Fruit fly (Drosophila melanogaster) whole organism, embryonic: ENCODE measurements around the gene Phae2.

Source experiments
- Ada2b ChIP-seq: fragments of 200-800 bp; sonication (Bioruptor generic); IDR thresholded peaks from 2 replicates; pipeline ENCODE4 v1.3.6; 2022; ENCODE audit warnings: missing biosample characterization, missing genetic modification characterization
- CG10147 ChIP-seq: fragments of 200-800 bp; sonication (Bioruptor generic); optimal IDR thresholded peaks from 2 replicates; lab custom pipeline; 2019; ENCODE audit warnings: missing biosample characterization, mild to moderate bottlenecking, missing genetic modification characterization, moderate library complexity
- CG10565 ChIP-seq: fragments of 200-800 bp; sonication (Bioruptor generic); optimal IDR thresholded peaks from 3 replicates; lab custom pipeline; 2016; ENCODE audit warnings: missing biosample characterization, mild to moderate bottlenecking, missing genetic modification characterization
- CG10654 ChIP-seq: fragments of 200-800 bp; sonication (Bioruptor generic); optimal IDR thresholded peaks from 2 replicates; lab custom pipeline; 2016; ENCODE audit warnings: missing biosample characterization, missing genetic modification characterization
- CG11247 ChIP-seq: fragments of 200-800 bp; sonication (Bioruptor generic); IDR thresholded peaks from 2 replicates; pipeline ENCODE4 v1.3.6; 2022; ENCODE audit warnings: missing biosample characterization, missing genetic modification characterization
- CG12071 ChIP-seq: fragments of 200-800 bp; sonication (Bioruptor generic); optimal IDR thresholded peaks from 3 replicates; lab custom pipeline; 2018; ENCODE audit warnings: missing biosample characterization, mild to moderate bottlenecking, missing genetic modification characterization
- CG12219 ChIP-seq: fragments of 200-800 bp; sonication (Bioruptor generic); optimal IDR thresholded peaks from 3 replicates; lab custom pipeline; 2018; ENCODE audit warnings: missing biosample characterization, mild to moderate bottlenecking, missing genetic modification characterization
- CG13424 ChIP-seq: fragments of 200-800 bp; sonication (Bioruptor generic); optimal IDR thresholded peaks from 2 replicates; lab custom pipeline; 2019; ENCODE audit warnings: missing biosample characterization, mild to moderate bottlenecking, missing genetic modification characterization, moderate library complexity
- CG14667 ChIP-seq: fragments of 200-800 bp; sonication (Bioruptor generic); IDR thresholded peaks from 2 replicates; pipeline ENCODE4 v1.3.6; 2022; ENCODE audit warnings: missing biosample characterization, missing genetic modification characterization
- CG16813 ChIP-seq: fragments of 200-800 bp; sonication (Bioruptor generic); IDR thresholded peaks from 3 replicates; pipeline ENCODE4 v1.3.6; 2022; ENCODE audit warnings: missing biosample characterization, missing genetic modification characterization; ENCODE audit not compliant: partially characterized antibody
- CG17186 ChIP-seq: fragments of 200-800 bp; sonication (Bioruptor generic); optimal IDR thresholded peaks from 3 replicates; lab custom pipeline; 2017; ENCODE audit warnings: missing biosample characterization, missing genetic modification reagents, missing genetic modification characterization
- CG1832 ChIP-seq: fragments of 200-800 bp; sonication (Bioruptor generic); optimal IDR thresholded peaks from 2 replicates; lab custom pipeline; 2017; ENCODE audit warnings: missing biosample characterization, mild to moderate bottlenecking, missing genetic modification characterization, inconsistent platforms
- CG30020 ChIP-seq: fragments of 200-800 bp; optimal IDR thresholded peaks from 2 replicates; lab custom pipeline; 2019; ENCODE audit warnings: missing biosample characterization, mild to moderate bottlenecking, missing genetic modification characterization, moderate library complexity
- CG31388 ChIP-seq: fragments of 200-800 bp; sonication (Bioruptor generic); optimal IDR thresholded peaks from 2 replicates; lab custom pipeline; 2016; ENCODE audit warnings: missing biosample characterization, missing genetic modification characterization
- CG3163 ChIP-seq: fragments of 200-800 bp; sonication (Bioruptor generic); optimal IDR thresholded peaks from 3 replicates; lab custom pipeline; 2016; ENCODE audit warnings: missing biosample characterization, missing genetic modification characterization
- CG32532 ChIP-seq: fragments of 200-800 bp; sonication (Bioruptor generic); IDR thresholded peaks from 2 replicates; pipeline ENCODE4 v1.3.6; 2022; ENCODE audit warnings: missing biosample characterization, missing genetic modification characterization
- CG4328 ChIP-seq: fragments of 200-800 bp; sonication (Bioruptor generic); optimal IDR thresholded peaks from 3 replicates; lab custom pipeline; 2017; ENCODE audit warnings: missing biosample characterization, missing genetic modification reagents, missing genetic modification characterization
- CG6683 ChIP-seq: fragments of 200-800 bp; sonication (Bioruptor generic); optimal IDR thresholded peaks from 2 replicates; lab custom pipeline; 2017; ENCODE audit warnings: missing biosample characterization, mild to moderate bottlenecking, missing genetic modification characterization, missing genetic modification reagents
- CG7745 ChIP-seq: fragments of 200-800 bp; sonication (Bioruptor generic); optimal IDR thresholded peaks from 2 replicates; lab custom pipeline; 2018; ENCODE audit warnings: missing biosample characterization, mild to moderate bottlenecking, missing genetic modification characterization, moderate library complexity
- CG8281 ChIP-seq: fragments of 200-800 bp; sonication (Bioruptor generic); optimal IDR thresholded peaks from 2 replicates; lab custom pipeline; 2018; ENCODE audit warnings: missing biosample characterization, mild to moderate bottlenecking, missing genetic modification characterization, moderate library complexity
- CoRest ChIP-seq: fragments of 200-800 bp; sonication (Bioruptor generic); optimal IDR thresholded peaks from 3 replicates; lab custom pipeline; 2018; ENCODE audit warnings: missing biosample characterization, mild to moderate bottlenecking, missing genetic modification characterization, moderate library complexity
- Doc3 ChIP-seq: fragments of 200-800 bp; sonication (Bioruptor generic); IDR thresholded peaks from 3 replicates; pipeline ENCODE4 v1.3.6; 2022; ENCODE audit warnings: missing biosample characterization, missing genetic modification characterization; ENCODE audit not compliant: partially characterized antibody
- Dp ChIP-seq: fragments of 200-800 bp; sonication (Bioruptor generic); optimal IDR thresholded peaks from 2 replicates; lab custom pipeline; 2018; ENCODE audit warnings: missing biosample characterization, mild to moderate bottlenecking, missing genetic modification characterization, moderate library complexity
- Fer3 ChIP-seq: fragments of 200-800 bp; sonication (Bioruptor generic); optimal IDR thresholded peaks from 2 replicates; lab custom pipeline; 2018; ENCODE audit warnings: missing biosample characterization, mild to moderate bottlenecking, missing genetic modification characterization, moderate library complexity
- HHEX ChIP-seq: fragments of 200-800 bp; sonication (Bioruptor generic); optimal IDR thresholded peaks from 3 replicates; lab custom pipeline; 2017; ENCODE audit warnings: missing biosample characterization, mild to moderate bottlenecking, missing genetic modification characterization, missing genetic modification reagents
- HLHmδ ChIP-seq: fragments of 200-800 bp; sonication (Bioruptor generic); optimal IDR thresholded peaks from 2 replicates; lab custom pipeline; 2018; ENCODE audit warnings: missing biosample characterization, mild to moderate bottlenecking, missing genetic modification characterization, moderate library complexity
- Med ChIP-seq: fragments of 200-800 bp; sonication (Bioruptor generic); peaks from one replicate; lab custom pipeline; 2016; ENCODE audit warnings: missing biosample characterization, missing genetic modification characterization, mild to moderate bottlenecking, inconsistent platforms, moderate library complexity
- NfI ChIP-seq: fragments of 200-800 bp; sonication (Bioruptor generic); optimal IDR thresholded peaks from 3 replicates; lab custom pipeline; 2018; ENCODE audit warnings: missing biosample characterization, mild to moderate bottlenecking, missing genetic modification characterization, moderate library complexity
- Scr ChIP-seq: fragments of 200-800 bp; sonication (Bioruptor generic); IDR thresholded peaks from 2 replicates; pipeline ENCODE4 v1.3.6; 2022; ENCODE audit warnings: missing biosample characterization, missing genetic modification characterization; ENCODE audit not compliant: partially characterized antibody
- Side ChIP-seq: fragments of 200-800 bp; sonication (Bioruptor generic); optimal IDR thresholded peaks from 2 replicates; lab custom pipeline; 2016; ENCODE audit warnings: missing biosample characterization, missing genetic modification characterization
- Sry-δ ChIP-seq: fragments of 200-800 bp; sonication (Bioruptor generic); optimal IDR thresholded peaks from 2 replicates; lab custom pipeline; 2016; ENCODE audit warnings: missing biosample characterization, missing genetic modification characterization
- Stat92E ChIP-seq, 3 experiments: fragments of >200 bp in 2 of 3; fragments of 200-800 bp in 1 of 3; sonication (Bioruptor generic) in 1 of 3; optimal IDR thresholded peaks; 2 replicates each; lab custom pipeline; 2017 to 2019; ENCODE audit warnings: missing biosample characterization in 3 of 3, missing genetic modification characterization in 3 of 3, mild to moderate bottlenecking in 1 of 3, moderate library complexity in 1 of 3
- ab ChIP-seq: fragments of 200-800 bp; sonication (Bioruptor generic); optimal IDR thresholded peaks from 2 replicates; lab custom pipeline; 2016; ENCODE audit warnings: missing biosample characterization, missing genetic modification characterization
- bab2 ChIP-seq: fragments of 200-800 bp; sonication (Bioruptor generic); optimal IDR thresholded peaks from 2 replicates; lab custom pipeline; 2016; ENCODE audit warnings: missing biosample characterization, missing genetic modification characterization
- dm ChIP-seq: fragments of 200-800 bp; sonication (Bioruptor generic); optimal IDR thresholded peaks from 3 replicates; lab custom pipeline; 2016; ENCODE audit warnings: missing biosample characterization, missing genetic modification characterization
- dmrt99B ChIP-seq: fragments of 200-800 bp; sonication (Bioruptor generic); optimal IDR thresholded peaks from 2 replicates; lab custom pipeline; 2018; ENCODE audit warnings: missing biosample characterization, mild to moderate bottlenecking, missing genetic modification characterization, moderate library complexity
- ewg ChIP-seq: fragments of 200-800 bp; sonication (Bioruptor generic); optimal IDR thresholded peaks from 3 replicates; lab custom pipeline; 2017; ENCODE audit warnings: mild to moderate bottlenecking, missing biosample characterization, missing genetic modification reagents, missing genetic modification characterization
- fd102C ChIP-seq: fragments of 200-800 bp; sonication (Bioruptor generic); optimal IDR thresholded peaks from 2 replicates; lab custom pipeline; 2018; ENCODE audit warnings: missing biosample characterization, mild to moderate bottlenecking, missing genetic modification characterization, moderate library complexity
- gem ChIP-seq: fragments of 200-800 bp; sonication (Bioruptor generic); optimal IDR thresholded peaks from 2 replicates; lab custom pipeline; 2019; ENCODE audit warnings: missing biosample characterization, mild to moderate bottlenecking, missing genetic modification characterization, moderate library complexity
- klu ChIP-seq: fragments of 200-800 bp; sonication (Bioruptor generic); IDR thresholded peaks from 2 replicates; pipeline ENCODE4 v1.3.6; 2022; ENCODE audit warnings: missing biosample characterization, missing genetic modification characterization
- nom ChIP-seq: fragments of 200-800 bp; sonication (Bioruptor generic); optimal IDR thresholded peaks from 2 replicates; lab custom pipeline; 2017; ENCODE audit warnings: missing biosample characterization, missing genetic modification characterization, mild to moderate bottlenecking, moderate library complexity, missing genetic modification reagents
- pfk ChIP-seq: fragments of 200-800 bp; sonication (Bioruptor generic); optimal IDR thresholded peaks from 2 replicates; lab custom pipeline; 2018; ENCODE audit warnings: missing biosample characterization, mild to moderate bottlenecking, missing genetic modification characterization, moderate library complexity
- stc ChIP-seq: fragments of 200-800 bp; sonication (Bioruptor generic); IDR thresholded peaks from 2 replicates; pipeline ENCODE4 v1.3.6; 2022; ENCODE audit warnings: missing biosample characterization, missing genetic modification characterization
- sug ChIP-seq: fragments of 200-800 bp; optimal IDR thresholded peaks from 2 replicates; lab custom pipeline; 2019; ENCODE audit warnings: missing biosample characterization, mild to moderate bottlenecking, missing genetic modification characterization, moderate library complexity
- vfl ChIP-seq: fragments of 200-800 bp; sonication (Bioruptor generic); optimal IDR thresholded peaks from 2 replicates; lab custom pipeline; 2016; ENCODE audit warnings: missing biosample characterization, missing genetic modification characterization
- wor ChIP-seq: fragments of 200-800 bp; sonication (Bioruptor generic); IDR thresholded peaks from 2 replicates; pipeline ENCODE4 v1.3.6; 2022; ENCODE audit warnings: missing biosample characterization, missing genetic modification characterization

Gene Phae2

DNA sequence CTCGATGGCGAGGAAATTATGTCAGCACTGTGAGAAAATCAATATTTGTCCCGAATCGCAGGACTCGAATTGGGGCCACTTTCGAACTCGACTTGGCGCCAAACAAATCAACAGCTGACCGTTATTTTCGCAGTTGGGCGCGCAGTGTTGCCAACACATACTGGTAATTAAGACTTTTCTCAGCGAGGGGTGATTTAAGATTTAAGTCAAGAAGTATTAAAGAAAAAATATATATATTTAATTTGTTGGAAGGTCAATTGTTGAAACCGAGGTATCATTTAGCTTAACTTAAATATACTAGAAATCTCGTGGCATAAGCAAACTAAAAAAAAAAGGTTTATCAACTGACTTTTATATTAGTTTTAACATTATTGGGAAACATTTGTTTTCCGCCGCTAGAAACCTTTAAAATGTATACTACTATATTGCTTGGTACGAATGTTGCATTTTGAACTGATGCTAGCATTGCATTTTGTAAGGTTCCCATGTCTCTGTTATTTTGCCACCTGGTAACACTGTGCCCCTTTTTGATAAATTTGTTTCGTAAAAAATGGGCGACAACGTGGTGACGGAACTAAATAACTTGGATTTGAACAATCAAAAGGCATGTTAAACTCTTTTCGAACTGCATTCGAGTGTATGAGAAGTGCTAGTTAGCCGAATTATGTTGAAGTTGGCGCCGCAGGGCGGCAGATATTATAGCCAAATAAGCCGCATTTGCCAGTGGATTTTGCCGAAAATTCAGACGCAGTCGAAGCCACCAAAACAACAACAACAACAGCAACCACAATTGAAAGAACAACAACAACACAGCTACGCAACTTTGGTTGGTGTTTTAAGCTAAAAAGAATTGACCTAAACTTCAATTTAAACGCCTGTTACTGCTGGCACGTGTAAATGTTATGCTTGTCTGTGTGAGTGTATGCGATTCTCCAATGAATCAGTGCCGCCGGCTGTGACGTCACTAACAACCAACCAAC, 7.4 kb upstream of the Phae2 start, which contains the start of the genes Patsas and ThrRS (continued):
- TF ChIP-seq CoRest = peak; percentile 95
- TF ChIP-seq CG1832 (GFP tag; lab: Kevin White, UChicago) = no peak
- peak; percentile 86 for TF ChIP-seq sug (tag; lab: Kevin White, UChicago)
- TF ChIP-seq CG12071 = peak; percentile 24
- TF ChIP-seq bab2 (GFP tag; lab: Kevin White, UChicago) = peak; percentile 77
- TF ChIP-seq HLHmδ (GFP tag; lab: Kevin White, UChicago) = no peak
- peak; percentile 70 for TF ChIP-seq CG11247 (GFP tag; lab: Robert Waterston, UW)
- no peak for TF ChIP-seq Scr (GFP tag; lab: Robert Waterston, UW)
- peak; percentile 31 for TF ChIP-seq CG10565 (GFP tag; lab: Kevin White, UChicago)
- TF ChIP-seq CG10654 (GFP tag; lab: Kevin White, UChicago) = peak; percentile 82
- TF ChIP-seq Stat92E (GFP tag; optimal IDR thresholded peaks at IDR 0.05; lab: Kevin White, UChicago) = no peak
- TF ChIP-seq CG3163 (GFP tag; lab: Kevin White, UChicago) = peak; percentile 38
- TF ChIP-seq CG12219 (GFP tag; lab: Kevin White, UChicago) = peak; percentile 26
- TF ChIP-seq fd102C (GFP tag; lab: Kevin White, UChicago) = peak; percentile 51
- TF ChIP-seq ewg (GFP tag; lab: Kevin White, UChicago) = peak; percentile 73
- no peak for TF ChIP-seq pfk (GFP tag; lab: Kevin White, UChicago)
- TF ChIP-seq dm (GFP tag; lab: Kevin White, UChicago) = peak; percentile 61
- peak; percentile 76 for TF ChIP-seq vfl
- TF ChIP-seq CG10147 = peak; percentile 90
- no peak; the same call in 2 of the 3 replicates for TF ChIP-seq Doc3
- TF ChIP-seq nom (GFP tag; lab: Kevin White, UChicago) = peak; percentile 14
- peak; percentile 99 for TF ChIP-seq CG7745 (tag; lab: Kevin White, UChicago)
- peak; percentile 81 for TF ChIP-seq klu (GFP tag; lab: Robert Waterston, UW)
- TF ChIP-seq CG13424 (tag; lab: Kevin White, UChicago) = peak; percentile 91
- peak; percentile 69 for TF ChIP-seq CG31388 (GFP tag; lab: Kevin White, UChicago)
- no peak for TF ChIP-seq CG17186 (GFP tag; lab: Kevin White, UChicago)
- no peak for TF ChIP-seq CG16813 (GFP tag; lab: Robert Waterston, UW)
- peak; percentile 60 for TF ChIP-seq ab (GFP tag; lab: Kevin White, UChicago)
- TF ChIP-seq CG6683 (GFP tag; lab: Kevin White, UChicago) = peak; percentile 47
- TF ChIP-seq dmrt99B = no peak
- TF ChIP-seq Side (GFP tag; lab: Kevin White, UChicago) = peak; percentile 49
- peak; percentile 86 for TF ChIP-seq NfI (GFP tag; lab: Kevin White, UChicago)
- peak; percentile 81 for TF ChIP-seq HHEX (GFP tag; lab: Kevin White, UChicago)
- peak; percentile 81 for TF ChIP-seq CG14667
- TF ChIP-seq wor (GFP tag; lab: Robert Waterston, UW) = peak; percentile 32; the same call in 1 of the 2 replicates
- TF ChIP-seq Sry-δ (GFP tag; lab: Kevin White, UChicago) = peak; percentile 41
- peak; percentile 68 for TF ChIP-seq CG8281
- TF ChIP-seq CG32532 (GFP tag; lab: Robert Waterston, UW) = peak; percentile 88
- TF ChIP-seq Ada2b (GFP tag; lab: Robert Waterston, UW) = peak; percentile 83
- peak; percentile 75 for TF ChIP-seq Dp (GFP tag; lab: Kevin White, UChicago)
- peak; percentile 94 for TF ChIP-seq Med (GFP tag; lab: Kevin White, UChicago)
- peak; percentile 65 for TF ChIP-seq stc (GFP tag; lab: Robert Waterston, UW)
- TF ChIP-seq Fer3 (tag; lab: Kevin White, UChicago) = peak; percentile 87
- peak; percentile 92 for TF ChIP-seq CG30020
- peak; percentile 94 for TF ChIP-seq gem (tag; lab: Kevin White, UChicago)
- peak; percentile 71 for TF ChIP-seq CG4328
